Worm (Caenorhabditis elegans): ENCODE data around the gene M02B7.2.
A peak's percentile ranks its signal among the peaks of the same experiment; 100 is the strongest.

Gene M02B7.2

ce11 chrIV:3814553-3815258 is 11.3 kb downstream of the M02B7.2 start:
- TF ChIP-seq unc-62 (GFP tag; optimal IDR thresholded peaks at IDR 0.05), result no peak
- peak; percentile 82 for TF ChIP-seq elt-2 (tag; optimal IDR thresholded peaks at IDR 0.05)
- peak; percentile 57 for TF ChIP-seq pha-4 (tag; optimal IDR thresholded peaks at IDR 0.05)
- TF ChIP-seq lin-15B (tag; optimal IDR thresholded peaks at IDR 0.05), result peak; percentile 12

ce11 chrIV:3815259-3815644 is 11.9 kb downstream of the M02B7.2 start:
- TF ChIP-seq elt-2 (tag; optimal IDR thresholded peaks at IDR 0.05) (no peak), nhr-237 (tag; optimal IDR thresholded peaks at IDR 0.05) (no peak), hmg-11 (tag; optimal IDR thresholded peaks at IDR 0.05) (no peak), fkh-10 (GFP tag; optimal IDR thresholded peaks at IDR 0.05) (no peak), mdl-1 (tag; optimal IDR thresholded peaks at IDR 0.05) (no peak), nhr-77 (tag; optimal IDR thresholded peaks at IDR 0.05) (no peak)

- TF ChIP-seq ama-1 (optimal IDR thresholded peaks at IDR 0.05) (no peak), egl-27 (tag; optimal IDR thresholded peaks at IDR 0.05) (no peak), nfya-1 (tag; optimal IDR thresholded peaks at IDR 0.05; ENCODE audit: insufficient read depth) (no peak), elt-3 (tag; optimal IDR thresholded peaks at IDR 0.05) (no peak), ztf-11 (tag; optimal IDR thresholded peaks at IDR 0.05) (no peak), nhr-11 (tag; optimal IDR thresholded peaks at IDR 0.05) (no peak), jun-1 (tag; optimal IDR thresholded peaks at IDR 0.05) (no peak), ceh-9 (tag; optimal IDR thresholded peaks at IDR 0.05) (no peak), tbx-2 (tag; optimal IDR thresholded peaks at IDR 0.05) (no peak), unc-39 (tag; optimal IDR thresholded peaks at IDR 0.05) (no peak), R02D3.7 (tag; optimal IDR thresholded peaks at IDR 0.05) (no peak), nhr-12 (tag; optimal IDR thresholded peaks at IDR 0.05) (no peak), nhr-23 (tag; optimal IDR thresholded peaks at IDR 0.05) (no peak), zag-1 (tag; optimal IDR thresholded peaks at IDR 0.05) (no peak), pha-4 (tag; optimal IDR thresholded peaks at IDR 0.05) (no peak)
Observed at ce11 chrIV:3817253-3817652, 13.9 kb downstream of the M02B7.2 start.

ce11 chrIV:3819278-3819777 is 15.9 kb downstream of the M02B7.2 start, which contains the start of gene bris-1:
Gene bris-1, minus strand, starts transcription at chrIV:3819328.
- TF ChIP-seq pqm-1 (tag; optimal IDR thresholded peaks at IDR 0.05) (peak; percentile 8), elt-2 (tag; optimal IDR thresholded peaks at IDR 0.05) (peak; percentile 81), ztf-4 (tag; optimal IDR thresholded peaks at IDR 0.05) (no peak), ceh-28 (tag; optimal IDR thresholded peaks at IDR 0.05) (peak; percentile 2)

ce11 chrIV:3820133-3820532 is 16.8 kb downstream of the M02B7.2 start:
- TF ChIP-seq nfya-1 (tag; optimal IDR thresholded peaks at IDR 0.05; ENCODE audit: insufficient read depth), result no peak
- peak; percentile 95 for TF ChIP-seq fkh-10 (GFP tag; optimal IDR thresholded peaks at IDR 0.05)
- no peak for TF ChIP-seq elt-1 (tag; optimal IDR thresholded peaks at IDR 0.05)
- TF ChIP-seq ceh-9 (tag; optimal IDR thresholded peaks at IDR 0.05), result no peak

ce11 chrIV:3821554-3821953 is 18.2 kb downstream of the M02B7.2 start:
- no peak for TF ChIP-seq nhr-23 (tag; optimal IDR thresholded peaks at IDR 0.05)
- peak; percentile 34 for TF ChIP-seq elt-2 (tag; optimal IDR thresholded peaks at IDR 0.05)

ce11 chrIV:3824720-3825119 is 21.3 kb downstream of the M02B7.2 start:
- TF ChIP-seq lin-39 (tag; optimal IDR thresholded peaks at IDR 0.05), result peak; percentile 84
- peak; percentile 20 for TF ChIP-seq lin-15B (tag; optimal IDR thresholded peaks at IDR 0.05)
- peak; percentile 57 for TF ChIP-seq hmg-11 (tag; optimal IDR thresholded peaks at IDR 0.05)
- TF ChIP-seq nfya-1 (tag; optimal IDR thresholded peaks at IDR 0.05; ENCODE audit: insufficient read depth), result peak; percentile 68
- no peak for TF ChIP-seq elt-2 (tag; optimal IDR thresholded peaks at IDR 0.05)

Measured in whole organism, L3 larva.